Worm (Caenorhabditis elegans): ENCODE measurements around the gene unc-4.

DNA sequence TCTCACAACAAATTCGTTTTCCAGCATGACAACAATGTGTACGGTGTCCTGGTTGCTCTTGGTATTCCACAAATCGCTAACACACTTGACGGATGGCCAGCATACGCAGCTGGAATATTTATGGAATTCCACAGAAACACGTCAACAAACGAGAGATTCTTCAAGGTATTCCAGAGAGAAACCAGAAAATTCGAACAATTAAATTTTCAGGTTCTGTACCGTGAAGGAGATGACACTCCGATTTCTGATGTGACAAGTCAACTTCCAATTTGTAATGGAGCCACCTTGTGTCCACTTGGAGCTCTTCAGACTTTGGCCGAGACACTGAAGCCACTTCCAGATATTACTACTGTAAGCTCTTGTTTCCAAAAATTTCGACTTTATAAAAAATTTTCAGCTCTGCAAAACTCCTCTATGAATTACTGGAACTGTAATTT is 33.8 kb upstream of the unc-4 start:
- TF ChIP-seq T22C8.4 (GFP tag; IDR thresholded peaks at IDR 0.05) (no peak), flt-1 (GFP tag; IDR thresholded peaks at IDR 0.05) (no peak), cog-1 (tag; optimal IDR thresholded peaks at IDR 0.05) (no peak)

All from whole organism, midembryonic.